Fruit fly (Drosophila melanogaster): ENCODE data around the gene CG7730.
A peak's percentile ranks its signal among the peaks of the same experiment; 100 is the strongest.

The CG7730 gene

dm6 chr3L:17050661-17051452 is 23.5 kb downstream of the CG7730 start (continued):
- TF ChIP-seq CG12104 (GFP tag; optimal IDR thresholded peaks at IDR 0.05) (no peak), bbx (GFP tag; IDR thresholded peaks at IDR 0.05; ENCODE audit: partially characterized antibody) (peak; percentile 31; the same call in 1 of the 2 replicates), TFAM (GFP tag; optimal IDR thresholded peaks at IDR 0.05) (no peak), zen2 (GFP tag; IDR thresholded peaks at IDR 0.05; ENCODE audit: partially characterized antibody) (no peak), Six4 (GFP tag; optimal IDR thresholded peaks at IDR 0.05) (no peak), CG7928 (GFP tag; optimal IDR thresholded peaks at IDR 0.05) (no peak), ac (GFP tag; optimal IDR thresholded peaks at IDR 0.05) (no peak), zen (tag; optimal IDR thresholded peaks at IDR 0.05) (peak; percentile 27), gfzf (GFP tag; optimal IDR thresholded peaks at IDR 0.05) (peak; percentile 64), crol (GFP tag; IDR thresholded peaks at IDR 0.05) (no peak), pnt (GFP tag; optimal IDR thresholded peaks at IDR 0.05) (no peak), Gug (GFP tag; IDR thresholded peaks at IDR 0.05) (no peak), CG16863 (GFP tag; optimal IDR thresholded peaks at IDR 0.05) (no peak), dmrt99B (tag; optimal IDR thresholded peaks at IDR 0.05) (no peak), Elba2 (GFP tag; optimal IDR thresholded peaks at IDR 0.05) (no peak), Med (GFP tag) (peak; percentile 49), h (optimal IDR thresholded peaks at IDR 0.05) (no peak), mam (GFP tag; optimal IDR thresholded peaks at IDR 0.05) (no peak), B-H2 (GFP tag; optimal IDR thresholded peaks at IDR 0.05) (no peak), pita (GFP tag; optimal IDR thresholded peaks at IDR 0.05) (no peak), Hmx (GFP tag; optimal IDR thresholded peaks at IDR 0.05) (no peak), mld (GFP tag; IDR thresholded peaks at IDR 0.05; ENCODE audit: partially characterized antibody) (no peak), Xrp1 (GFP tag; IDR thresholded peaks at IDR 0.05) (no peak), Atf-2 (GFP tag; optimal IDR thresholded peaks at IDR 0.05) (no peak), Trl (optimal IDR thresholded peaks at IDR 0.05) (no peak), Trl (GFP tag; optimal IDR thresholded peaks at IDR 0.05) (no peak), Camta (GFP tag; optimal IDR thresholded peaks at IDR 0.05) (no peak), CG6683 (GFP tag; optimal IDR thresholded peaks at IDR 0.05) (no peak), Sox102F (GFP tag; optimal IDR thresholded peaks at IDR 0.05) (no peak), nerfin-1 (tag; optimal IDR thresholded peaks at IDR 0.05) (no peak), so (GFP tag; IDR thresholded peaks at IDR 0.05) (no peak), Fer3 (tag; optimal IDR thresholded peaks at IDR 0.05) (no peak), CG34422 (GFP tag; IDR thresholded peaks at IDR 0.05) (peak; percentile 39; the same call in 1 of the 3 replicates), CG4360 (GFP tag; IDR thresholded peaks at IDR 0.05) (peak; percentile 97), CG17802 (tag; optimal IDR thresholded peaks at IDR 0.05) (no peak), ash1 (GFP tag; optimal IDR thresholded peaks at IDR 0.05) (no peak), Lim3 (GFP tag; IDR thresholded peaks at IDR 0.05) (no peak), H2.0 (GFP tag; IDR thresholded peaks at IDR 0.05) (no peak), amos (GFP tag; IDR thresholded peaks at IDR 0.05; ENCODE audit: partially characterized antibody) (no peak), CG2120 (GFP tag; optimal IDR thresholded peaks at IDR 0.05) (no peak), CG17612 (GFP tag; IDR thresholded peaks at IDR 0.05) (no peak), Hand (GFP tag; optimal IDR thresholded peaks at IDR 0.05) (no peak), chn (GFP tag; optimal IDR thresholded peaks at IDR 0.05) (no peak), ap (GFP tag; IDR thresholded peaks at IDR 0.05) (no peak), caup (GFP tag; optimal IDR thresholded peaks at IDR 0.05; ENCODE audit: severe bottlenecking) (no peak), Doc3 (GFP tag; IDR thresholded peaks at IDR 0.05; ENCODE audit: partially characterized antibody) (no peak), CG3163 (GFP tag; optimal IDR thresholded peaks at IDR 0.05) (no peak), CG17912 (GFP tag; optimal IDR thresholded peaks at IDR 0.05) (no peak), cg (GFP tag; optimal IDR thresholded peaks at IDR 0.05) (no peak), CG8924 (tag; optimal IDR thresholded peaks at IDR 0.05) (no peak)
